Worm (Caenorhabditis elegans) whole organism, L1 larva: ENCODE data around the gene srh-4.
A peak's percentile ranks its signal among the peaks of the same experiment; 100 is the strongest.

Experiments
- C04F5.9 ChIP-seq: sonication (generic microtip); optimal IDR thresholded peaks from 2 replicates; lab custom pipeline; 2016; ENCODE audit warnings: missing genetic modification characterization, missing compliant biosample characterization
- C34B4.2 ChIP-seq: sonication (generic microtip); optimal IDR thresholded peaks from 2 replicates; lab custom pipeline; 2017; ENCODE audit warnings: mild to moderate bottlenecking, missing genetic modification characterization, missing compliant biosample characterization
- F16B12.6 ChIP-seq: fragments of 150-350 bp; optimal IDR thresholded peaks from 2 replicates; lab custom pipeline; 2014; ENCODE audit warnings: missing biosample characterization, missing genetic modification characterization
- Y116A8C.19 ChIP-seq: sonication (generic microtip); optimal IDR thresholded peaks from 2 replicates; lab custom pipeline; 2016; ENCODE audit warnings: missing compliant biosample characterization, missing genetic modification characterization, borderline replicate concordance
- alr-1 ChIP-seq: fragments of 200-800 bp; sonication (Bioruptor generic); optimal IDR thresholded peaks from 2 replicates; lab custom pipeline; 2018; ENCODE audit warnings: borderline replicate concordance, mild to moderate bottlenecking, missing genetic modification characterization, missing compliant biosample characterization
- aly-2 ChIP-seq: fragments of 150-350 bp; optimal IDR thresholded peaks from 2 replicates; lab custom pipeline; 2014; ENCODE audit warnings: missing biosample characterization, missing genetic modification characterization
- ama-1 ChIP-seq: fragments of 150-350 bp; optimal IDR thresholded peaks from 2 replicates; lab custom pipeline; 2014
- blmp-1 ChIP-seq: fragments of 150-350 bp; optimal IDR thresholded peaks from 2 replicates; lab custom pipeline; 2014; ENCODE audit warnings: missing biosample characterization, missing genetic modification characterization
- ceh-63 ChIP-seq: fragments of 200-800 bp; sonication (Bioruptor generic); optimal IDR thresholded peaks from 2 replicates; lab custom pipeline; 2018; ENCODE audit warnings: mild to moderate bottlenecking, missing genetic modification characterization, missing compliant biosample characterization
- ceh-88 ChIP-seq: fragments of 200-800 bp; sonication (Bioruptor generic); IDR thresholded peaks from 2 replicates; pipeline ENCODE4 v1.3.6; 2022; ENCODE audit warnings: missing genetic modification characterization, missing compliant biosample characterization
- fkh-10 ChIP-seq: sonication (generic microtip); optimal IDR thresholded peaks from 2 replicates; lab custom pipeline; 2017; ENCODE audit warnings: missing biosample characterization, missing genetic modification reagents, missing genetic modification characterization
- fkh-4 ChIP-seq: sonication (generic microtip); optimal IDR thresholded peaks from 2 replicates; lab custom pipeline; 2016; ENCODE audit warnings: missing compliant biosample characterization, missing genetic modification characterization, borderline replicate concordance
- grh-1 ChIP-seq: fragments of 200-800 bp; sonication (Bioruptor generic); IDR thresholded peaks from 2 replicates; pipeline ENCODE4 v1.3.6; 2022; ENCODE audit warnings: missing genetic modification reagents, missing genetic modification characterization, missing compliant biosample characterization
- hlh-4 ChIP-seq: sonication (generic microtip); optimal IDR thresholded peaks from 2 replicates; lab custom pipeline; 2016; ENCODE audit warnings: mild to moderate bottlenecking, missing genetic modification characterization, missing compliant biosample characterization
- isw-1 ChIP-seq: fragments of 200-800 bp; sonication (Bioruptor generic); IDR thresholded peaks from 2 replicates; pipeline ENCODE4 v1.3.6; 2022; ENCODE audit warnings: missing genetic modification characterization, missing compliant biosample characterization
- jun-1 ChIP-seq: fragments of 150-350 bp; optimal IDR thresholded peaks from 2 replicates; lab custom pipeline; 2014; ENCODE audit warnings: missing biosample characterization, missing genetic modification reagents, missing genetic modification characterization
- lin-14 ChIP-seq: fragments of 200-800 bp; sonication (Bioruptor generic); optimal IDR thresholded peaks from 2 replicates; lab custom pipeline; 2018; ENCODE audit warnings: mild to moderate bottlenecking, missing genetic modification characterization, moderate library complexity, missing compliant biosample characterization
- lin-15B ChIP-seq: fragments of 150-350 bp; sonication (generic microtip); optimal IDR thresholded peaks from 3 replicates; lab custom pipeline; 2014; ENCODE audit warnings: missing biosample characterization, missing genetic modification characterization
- lir-3 ChIP-seq: sonication (generic microtip); optimal IDR thresholded peaks from 2 replicates; lab custom pipeline; 2016; ENCODE audit warnings: mild to moderate bottlenecking, missing genetic modification characterization, moderate library complexity, missing compliant biosample characterization; ENCODE audit not compliant: poor library complexity
- lsy-2 ChIP-seq, 2 experiments: fragments of 150-350 bp; optimal IDR thresholded peaks; 2 replicates each; lab custom pipeline; 2014; ENCODE audit warnings: missing biosample characterization in 2 of 2, missing genetic modification characterization in 2 of 2
- mdl-1 ChIP-seq, 2 experiments: fragments of 150-350 bp; optimal IDR thresholded peaks; 2 replicates each; lab custom pipeline; 2014 to 2017; ENCODE audit warnings: missing biosample characterization in 2 of 2, missing genetic modification characterization in 2 of 2, inconsistent platforms in 1 of 2
- nhr-19 ChIP-seq: fragments of 200-800 bp; sonication (Bioruptor generic); conservative IDR thresholded peaks from 2 replicates; pipeline ENCODE4 v1.3.6; 2022; ENCODE audit warnings: missing genetic modification characterization, missing compliant biosample characterization
- nhr-20 ChIP-seq: sonication (generic microtip); optimal IDR thresholded peaks from 2 replicates; lab custom pipeline; 2016; ENCODE audit warnings: mild to moderate bottlenecking, missing genetic modification characterization, missing compliant biosample characterization
- nhr-76 ChIP-seq: sonication (generic microtip); optimal IDR thresholded peaks from 2 replicates; lab custom pipeline; 2017; ENCODE audit warnings: missing biosample characterization, missing genetic modification characterization
- nhr-77 ChIP-seq: fragments of 150-350 bp; optimal IDR thresholded peaks from 2 replicates; lab custom pipeline; 2014; ENCODE audit warnings: missing biosample characterization, missing genetic modification characterization
- nhr-84 ChIP-seq: sonication (generic microtip); optimal IDR thresholded peaks from 2 replicates; lab custom pipeline; 2017; ENCODE audit warnings: missing biosample characterization, missing genetic modification characterization
- nhr-90 ChIP-seq: sonication (generic microtip); optimal IDR thresholded peaks from 2 replicates; lab custom pipeline; 2016; ENCODE audit warnings: mild to moderate bottlenecking, missing genetic modification characterization, missing compliant biosample characterization; ENCODE audit not compliant: poor library complexity
- sptf-1 ChIP-seq: fragments of 150-350 bp; optimal IDR thresholded peaks from 2 replicates; lab custom pipeline; 2014; ENCODE audit warnings: missing biosample characterization, missing genetic modification characterization
- sup-37 ChIP-seq: fragments of 200-800 bp; sonication (Bioruptor generic); optimal IDR thresholded peaks from 2 replicates; lab custom pipeline; 2018; ENCODE audit warnings: mild to moderate bottlenecking, missing genetic modification characterization, missing compliant biosample characterization
- swsn-7 ChIP-seq: sonication (generic microtip); optimal IDR thresholded peaks from 2 replicates; lab custom pipeline; 2016; ENCODE audit warnings: missing genetic modification characterization, missing compliant biosample characterization
- tlp-1 ChIP-seq: fragments of 150-350 bp; optimal IDR thresholded peaks from 2 replicates; lab custom pipeline; 2014; ENCODE audit warnings: missing biosample characterization, missing genetic modification characterization
- unc-130 ChIP-seq: fragments of 150-350 bp; optimal IDR thresholded peaks from 2 replicates; lab custom pipeline; 2017; ENCODE audit warnings: missing biosample characterization, missing genetic modification characterization, inconsistent platforms
- unc-62 ChIP-seq: fragments of 150-350 bp; optimal IDR thresholded peaks from 2 replicates; lab custom pipeline; 2014; ENCODE audit warnings: missing biosample characterization, missing genetic modification reagents, missing genetic modification characterization
- unc-98 ChIP-seq: fragments of 200-800 bp; sonication (Bioruptor generic); IDR thresholded peaks from 2 replicates; pipeline ENCODE4 v1.3.6; 2022; ENCODE audit warnings: missing genetic modification characterization, missing compliant biosample characterization
- zag-1 ChIP-seq: fragments of 150-350 bp; optimal IDR thresholded peaks from 2 replicates; lab custom pipeline; 2014; ENCODE audit warnings: missing biosample characterization, missing genetic modification characterization
- ztf-11 ChIP-seq, 2 experiments: sonication (generic microtip); optimal IDR thresholded peaks; 2 replicates each; lab custom pipeline; 2016 to 2017; ENCODE audit warnings: missing genetic modification characterization in 2 of 2, missing biosample characterization in 1 of 2, missing compliant biosample characterization in 1 of 2

Gene srh-4

DNA sequence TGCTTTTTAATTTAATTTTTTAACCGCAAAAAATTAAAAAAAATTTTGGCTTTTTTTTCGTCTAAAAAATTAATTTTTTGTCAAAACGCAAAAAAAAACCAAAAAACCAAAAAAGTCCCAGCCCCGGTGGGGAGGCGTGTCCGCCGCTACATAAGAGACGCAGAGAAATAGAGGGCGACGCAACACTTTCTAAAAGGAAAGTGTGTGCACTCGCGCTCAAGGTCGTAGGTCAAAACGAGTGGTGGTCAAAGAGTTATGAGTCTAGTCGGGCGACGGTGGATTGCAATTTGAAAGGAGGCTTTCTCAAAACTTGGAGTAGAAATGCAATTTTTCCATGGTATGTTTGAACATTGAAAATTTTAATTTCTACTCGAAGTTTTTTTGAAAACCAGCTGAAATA lies 5.7 kb upstream of the srh-4 start:
- TF ChIP-seq blmp-1 (tag; lab: Kevin White, UChicago) (peak; percentile 63), tlp-1 (tag; lab: Kevin White, UChicago) (no peak)

DNA sequence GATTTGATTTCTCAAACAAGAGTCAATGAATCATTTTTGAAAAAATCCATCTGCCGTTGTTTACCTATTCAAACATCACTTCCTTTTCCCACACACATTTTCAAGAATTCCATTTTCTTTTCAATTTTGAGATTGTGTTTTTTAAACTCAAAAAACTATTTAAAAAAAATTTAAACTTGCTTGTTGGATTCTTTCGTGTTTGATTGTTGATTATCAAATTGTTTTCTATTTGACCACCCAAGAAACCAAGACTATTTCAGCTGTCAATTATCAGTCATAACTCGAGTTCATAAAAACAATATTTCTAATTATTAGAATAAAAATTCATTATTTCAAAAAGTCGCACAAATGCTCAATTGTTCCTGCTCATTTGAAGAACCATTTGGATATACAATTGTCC lies 5.1 kb upstream of the srh-4 start, which contains the start of gene srh-8:
Gene srh-8 (plus strand): TSS at position 301 of the 400 bp plus-strand sequence.
- TF ChIP-seq ama-1 (lab: Kevin White, UChicago): no peak
- TF ChIP-seq unc-130: no peak
- no peak for TF ChIP-seq nhr-19 (GFP tag; lab: Robert Waterston, UW)
- no peak for TF ChIP-seq fkh-10 (GFP tag; lab: Kevin White, UChicago)
- no peak for TF ChIP-seq ztf-11 (tag; optimal IDR thresholded peaks at IDR 0.05; lab: Kevin White, UChicago)
- no peak for TF ChIP-seq grh-1
- no peak for TF ChIP-seq lir-3
- TF ChIP-seq lin-14 (GFP tag; lab: Kevin White, UChicago): no peak
- no peak for TF ChIP-seq unc-62 (GFP tag; lab: Kevin White, UChicago)
- TF ChIP-seq ceh-63: no peak

DNA sequence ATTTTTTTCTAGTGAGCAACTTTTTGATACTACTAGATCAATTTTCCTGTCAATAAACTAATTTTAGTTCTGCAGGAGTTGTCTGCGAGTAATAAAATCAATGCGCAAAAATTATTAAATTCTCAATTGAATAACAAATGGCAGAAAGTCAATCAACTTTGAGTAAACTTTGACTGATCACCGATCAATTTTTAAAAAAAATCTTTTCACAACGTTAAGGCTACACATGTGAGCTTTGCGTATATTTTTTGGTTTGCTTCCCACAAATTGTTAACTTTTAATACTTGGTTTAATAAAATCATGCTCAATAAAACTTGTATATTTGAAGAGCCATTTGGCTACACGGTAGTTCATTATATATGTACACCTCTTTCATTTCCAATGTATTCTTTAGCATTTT lies 2.3 kb upstream of the srh-4 start, which contains the start of gene srh-7:
Gene srh-7 (plus strand): TSS at position 301 of the 400 bp plus-strand sequence.
- no peak for TF ChIP-seq lin-15B (tag; lab: Kevin White, UChicago)
- no peak for TF ChIP-seq F16B12.6 (tag; lab: Kevin White, UChicago)
- no peak for TF ChIP-seq isw-1
- no peak for TF ChIP-seq hlh-4 (tag; lab: Kevin White, UChicago)
- TF ChIP-seq tlp-1 (tag; lab: Kevin White, UChicago): no peak
- no peak for TF ChIP-seq swsn-7 (tag; lab: Kevin White, UChicago)
- no peak for TF ChIP-seq nhr-20 (tag; lab: Kevin White, UChicago)
- no peak for TF ChIP-seq unc-98 (GFP tag; lab: Robert Waterston, UW)
- TF ChIP-seq ama-1 (lab: Kevin White, UChicago): no peak
- TF ChIP-seq fkh-4 (tag; lab: Kevin White, UChicago): no peak
- TF ChIP-seq lsy-2 (tag; optimal IDR thresholded peaks at IDR 0.05; lab: Kevin White, UChicago): no peak
- no peak for TF ChIP-seq grh-1
- TF ChIP-seq ceh-63: no peak
- TF ChIP-seq mdl-1 (tag; optimal IDR thresholded peaks at IDR 0.05; lab: Kevin White, UChicago): no peak
- TF ChIP-seq nhr-76 (tag; lab: Kevin White, UChicago): no peak

DNA sequence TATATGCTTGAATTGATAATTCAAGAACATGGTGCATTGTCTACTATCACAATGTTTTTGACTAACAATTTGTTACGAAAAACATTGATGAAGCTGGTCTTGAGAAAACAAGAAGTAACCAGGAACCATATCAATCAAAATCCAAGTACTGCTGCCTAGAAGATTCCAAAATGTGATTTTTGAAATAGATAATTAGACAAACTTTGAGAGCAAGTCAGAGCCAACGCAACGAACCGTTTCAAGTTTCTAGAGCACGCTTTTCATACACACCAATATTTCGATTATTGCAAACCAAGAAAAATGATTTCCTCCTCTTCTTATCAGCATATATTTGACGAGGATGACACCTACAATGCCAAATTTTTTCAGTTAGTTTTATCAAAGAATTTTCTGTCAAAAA lies 6.5 kb downstream of the srh-4 start, which contains the start of gene srw-89:
Gene srw-89 (plus strand): TSS at position 301 of the 400 bp plus-strand sequence.
- TF ChIP-seq nhr-77 (tag; lab: Kevin White, UChicago): no peak
- TF ChIP-seq sup-37 (GFP tag; lab: Kevin White, UChicago): no peak
- no peak for TF ChIP-seq unc-98 (GFP tag; lab: Robert Waterston, UW)
- no peak for TF ChIP-seq ceh-63
- no peak for TF ChIP-seq sptf-1 (tag; lab: Kevin White, UChicago)
- no peak for TF ChIP-seq blmp-1 (tag; lab: Kevin White, UChicago)
- no peak for TF ChIP-seq C34B4.2
- TF ChIP-seq ceh-88 (GFP tag; lab: Robert Waterston, UW): no peak
- TF ChIP-seq zag-1 (tag; lab: Kevin White, UChicago): no peak
- TF ChIP-seq jun-1 (tag; lab: Kevin White, UChicago): no peak
- TF ChIP-seq C04F5.9 (tag; lab: Kevin White, UChicago): no peak
- TF ChIP-seq lin-14 (GFP tag; lab: Kevin White, UChicago): no peak
- no peak for TF ChIP-seq Y116A8C.19 (tag; lab: Kevin White, UChicago)
- no peak for TF ChIP-seq nhr-90 (tag; lab: Kevin White, UChicago)
- TF ChIP-seq nhr-84 (tag; lab: Kevin White, UChicago): no peak
- TF ChIP-seq aly-2 (tag; lab: Kevin White, UChicago): no peak
- no peak for TF ChIP-seq alr-1 (tag; lab: Kevin White, UChicago)
- TF ChIP-seq fkh-4 (tag; lab: Kevin White, UChicago): no peak
- no peak for TF ChIP-seq tlp-1 (tag; lab: Kevin White, UChicago)
